Fruit fly (Drosophila melanogaster): ENCODE data around the gene Sol1.

- TF ChIP-seq Hr96 (GFP tag; optimal IDR thresholded peaks at IDR 0.05) (no peak), CG7101 (tag; optimal IDR thresholded peaks at IDR 0.05) (no peak), bab1 (GFP tag; optimal IDR thresholded peaks at IDR 0.05) (no peak), Crg-1 (GFP tag; optimal IDR thresholded peaks at IDR 0.05) (no peak), CG11617 (GFP tag; optimal IDR thresholded peaks at IDR 0.05) (no peak), CG12768 (GFP tag; optimal IDR thresholded peaks at IDR 0.05) (no peak), CG1620 (GFP tag; optimal IDR thresholded peaks at IDR 0.05) (no peak), kay (GFP tag; ENCODE audit: borderline replicate concordance) (peak; percentile 45), Mnt (GFP tag; optimal IDR thresholded peaks at IDR 0.05) (no peak), CG14711 (tag; optimal IDR thresholded peaks at IDR 0.05) (no peak)
Measured at dm6 chr3R:12347659-12348058, 38.4 kb upstream of the Sol1 start.

All from whole organism, adult.